Worm (Caenorhabditis elegans): ENCODE data around the gene clec-245.

ce11 chrV:18198421-18198820, 10.2 kb upstream of the clec-245 start, which contains the start of gene F16H6.4:
- TF ChIP-seq sup-37 (GFP tag; optimal IDR thresholded peaks at IDR 0.05) (no peak), C16A3.4 (tag; optimal IDR thresholded peaks at IDR 0.05) (no peak), ceh-8 (GFP tag; optimal IDR thresholded peaks at IDR 0.05) (no peak), nhr-12 (tag; optimal IDR thresholded peaks at IDR 0.05) (no peak), efl-1 (optimal IDR thresholded peaks at IDR 0.05) (no peak), efl-1 (GFP tag; optimal IDR thresholded peaks at IDR 0.05 in 1 of 2) (no peak), skn-1 (tag; optimal IDR thresholded peaks at IDR 0.05) (no peak), C34B4.2 (tag; optimal IDR thresholded peaks at IDR 0.05) (no peak), nhr-77 (tag; optimal IDR thresholded peaks at IDR 0.05) (no peak), efl-3 (GFP tag; optimal IDR thresholded peaks at IDR 0.05) (no peak), ama-1 (optimal IDR thresholded peaks at IDR 0.05) (no peak), unc-86 (tag; optimal IDR thresholded peaks at IDR 0.05) (no peak)
